Worm (Caenorhabditis elegans) whole organism, L1 larva: ENCODE results near the gene ZC53.1.

Source experiments
- C04F5.9 ChIP-seq: sonication (generic microtip); optimal IDR thresholded peaks from 2 replicates; lab custom pipeline; 2016; ENCODE audit warnings: missing genetic modification characterization, missing compliant biosample characterization
- F16B12.6 ChIP-seq: fragments of 150-350 bp; optimal IDR thresholded peaks from 2 replicates; lab custom pipeline; 2014; ENCODE audit warnings: missing biosample characterization, missing genetic modification characterization
- aly-2 ChIP-seq: fragments of 150-350 bp; optimal IDR thresholded peaks from 2 replicates; lab custom pipeline; 2014; ENCODE audit warnings: missing biosample characterization, missing genetic modification characterization
- ama-1 ChIP-seq: fragments of 150-350 bp; optimal IDR thresholded peaks from 2 replicates; lab custom pipeline; 2014
- blmp-1 ChIP-seq: fragments of 150-350 bp; optimal IDR thresholded peaks from 2 replicates; lab custom pipeline; 2014; ENCODE audit warnings: missing biosample characterization, missing genetic modification characterization
- ceh-88 ChIP-seq: fragments of 200-800 bp; sonication (Bioruptor generic); IDR thresholded peaks from 2 replicates; pipeline ENCODE4 v1.3.6; 2022; ENCODE audit warnings: missing genetic modification characterization, missing compliant biosample characterization
- ceh-90 ChIP-seq: sonication (generic microtip); optimal IDR thresholded peaks from 2 replicates; lab custom pipeline; 2016; ENCODE audit warnings: missing genetic modification characterization, missing compliant biosample characterization
- ces-1 ChIP-seq: fragments of 150-350 bp; optimal IDR thresholded peaks from 2 replicates; lab custom pipeline; 2014; ENCODE audit warnings: missing biosample characterization, missing genetic modification reagents, missing genetic modification characterization
- dsc-1 ChIP-seq: sonication (generic microtip); optimal IDR thresholded peaks from 2 replicates; lab custom pipeline; 2016; ENCODE audit warnings: mild to moderate bottlenecking, missing genetic modification characterization, missing compliant biosample characterization
- egl-27 ChIP-seq, 2 experiments: fragments of 150-350 bp in 1 of 2; sonication (generic microtip); optimal IDR thresholded peaks; 3 replicates each; lab custom pipeline; 2017 to 2018; ENCODE audit warnings: missing biosample characterization in 2 of 2, missing genetic modification characterization in 2 of 2, missing genetic modification reagents in 2 of 2
- fos-1 ChIP-seq: fragments of 150-350 bp; optimal IDR thresholded peaks from 2 replicates; lab custom pipeline; 2014; ENCODE audit warnings: missing biosample characterization, missing genetic modification characterization
- hpl-2 ChIP-seq: fragments of 150-350 bp; optimal IDR thresholded peaks from 2 replicates; lab custom pipeline; 2014; ENCODE audit warnings: missing biosample characterization, missing genetic modification reagents, missing genetic modification characterization
- isw-1 ChIP-seq: fragments of 200-800 bp; sonication (Bioruptor generic); IDR thresholded peaks from 2 replicates; pipeline ENCODE4 v1.3.6; 2022; ENCODE audit warnings: missing genetic modification characterization, missing compliant biosample characterization
- jun-1 ChIP-seq: fragments of 150-350 bp; optimal IDR thresholded peaks from 2 replicates; lab custom pipeline; 2014; ENCODE audit warnings: missing biosample characterization, missing genetic modification reagents, missing genetic modification characterization
- lin-13 ChIP-seq: fragments of 150-350 bp; optimal IDR thresholded peaks from 2 replicates; lab custom pipeline; 2014; ENCODE audit warnings: missing biosample characterization, missing genetic modification reagents, missing genetic modification characterization
- lin-15B ChIP-seq: fragments of 150-350 bp; sonication (generic microtip); optimal IDR thresholded peaks from 3 replicates; lab custom pipeline; 2014; ENCODE audit warnings: missing biosample characterization, missing genetic modification characterization
- lin-35 ChIP-seq, 2 experiments: fragments of 150-350 bp; optimal IDR thresholded peaks; 2 replicates each; lab custom pipeline; 2014; ENCODE audit warnings: missing biosample characterization in 2 of 2, missing genetic modification characterization in 2 of 2, missing genetic modification reagents in 2 of 2
- lin-39 ChIP-seq: fragments of 150-350 bp; optimal IDR thresholded peaks from 2 replicates; lab custom pipeline; 2014; ENCODE audit warnings: missing biosample characterization, missing genetic modification reagents, missing genetic modification characterization
- lir-3 ChIP-seq: sonication (generic microtip); optimal IDR thresholded peaks from 2 replicates; lab custom pipeline; 2016; ENCODE audit warnings: mild to moderate bottlenecking, missing genetic modification characterization, moderate library complexity, missing compliant biosample characterization; ENCODE audit not compliant: poor library complexity
- mab-9 ChIP-seq: fragments of 200-800 bp; sonication (Bioruptor generic); IDR thresholded peaks from 2 replicates; pipeline ENCODE4 v1.3.6; 2022; ENCODE audit warnings: missing genetic modification reagents, missing genetic modification characterization, missing compliant biosample characterization
- mdl-1 ChIP-seq, 2 experiments: fragments of 150-350 bp; optimal IDR thresholded peaks; 2 replicates each; lab custom pipeline; 2014 to 2017; ENCODE audit warnings: missing biosample characterization in 2 of 2, missing genetic modification characterization in 2 of 2, inconsistent platforms in 1 of 2
- mef-2 ChIP-seq: fragments of 150-350 bp; optimal IDR thresholded peaks from 2 replicates; lab custom pipeline; 2014; ENCODE audit warnings: missing biosample characterization, missing genetic modification characterization
- mep-1 ChIP-seq: fragments of 150-350 bp; optimal IDR thresholded peaks from 2 replicates; lab custom pipeline; 2014; ENCODE audit warnings: missing biosample characterization, missing genetic modification characterization
- nhr-12 ChIP-seq: sonication (generic microtip); optimal IDR thresholded peaks from 2 replicates; lab custom pipeline; 2017; ENCODE audit warnings: missing biosample characterization, missing genetic modification characterization
- nhr-19 ChIP-seq: fragments of 200-800 bp; sonication (Bioruptor generic); conservative IDR thresholded peaks from 2 replicates; pipeline ENCODE4 v1.3.6; 2022; ENCODE audit warnings: missing genetic modification characterization, missing compliant biosample characterization
- nhr-20 ChIP-seq: sonication (generic microtip); optimal IDR thresholded peaks from 2 replicates; lab custom pipeline; 2016; ENCODE audit warnings: mild to moderate bottlenecking, missing genetic modification characterization, missing compliant biosample characterization
- nhr-71 ChIP-seq: sonication (generic microtip); optimal IDR thresholded peaks from 2 replicates; lab custom pipeline; 2016; ENCODE audit warnings: mild to moderate bottlenecking, missing genetic modification characterization, moderate library complexity, missing compliant biosample characterization
- nhr-77 ChIP-seq: fragments of 150-350 bp; optimal IDR thresholded peaks from 2 replicates; lab custom pipeline; 2014; ENCODE audit warnings: missing biosample characterization, missing genetic modification characterization
- nhr-84 ChIP-seq: sonication (generic microtip); optimal IDR thresholded peaks from 2 replicates; lab custom pipeline; 2017; ENCODE audit warnings: missing biosample characterization, missing genetic modification characterization
- nhr-85 ChIP-seq: sonication (generic microtip); peaks from one replicate; lab custom pipeline; 2016; ENCODE audit warnings: missing genetic modification characterization, inconsistent platforms, missing compliant biosample characterization
- nhr-90 ChIP-seq: sonication (generic microtip); optimal IDR thresholded peaks from 2 replicates; lab custom pipeline; 2016; ENCODE audit warnings: mild to moderate bottlenecking, missing genetic modification characterization, missing compliant biosample characterization; ENCODE audit not compliant: poor library complexity
- pqm-1 ChIP-seq: sonication (generic microtip); optimal IDR thresholded peaks from 3 replicates; lab custom pipeline; 2017; ENCODE audit warnings: missing biosample characterization, missing genetic modification characterization
- skn-1 ChIP-seq: fragments of 150-350 bp; optimal IDR thresholded peaks from 2 replicates; lab custom pipeline; 2014; ENCODE audit warnings: missing biosample characterization, missing genetic modification characterization
- snpc-4 ChIP-seq: fragments of 150-350 bp; optimal IDR thresholded peaks from 2 replicates; lab custom pipeline; 2014; ENCODE audit warnings: missing biosample characterization, missing genetic modification characterization
- sox-4 ChIP-seq: sonication (generic microtip); optimal IDR thresholded peaks from 2 replicates; lab custom pipeline; 2016; ENCODE audit warnings: missing genetic modification characterization, missing compliant biosample characterization
- sptf-1 ChIP-seq: fragments of 150-350 bp; optimal IDR thresholded peaks from 2 replicates; lab custom pipeline; 2014; ENCODE audit warnings: missing biosample characterization, missing genetic modification characterization
- sup-37 ChIP-seq: fragments of 200-800 bp; sonication (Bioruptor generic); optimal IDR thresholded peaks from 2 replicates; lab custom pipeline; 2018; ENCODE audit warnings: mild to moderate bottlenecking, missing genetic modification characterization, missing compliant biosample characterization
- swsn-7 ChIP-seq: sonication (generic microtip); optimal IDR thresholded peaks from 2 replicates; lab custom pipeline; 2016; ENCODE audit warnings: missing genetic modification characterization, missing compliant biosample characterization
- tlp-1 ChIP-seq: fragments of 150-350 bp; optimal IDR thresholded peaks from 2 replicates; lab custom pipeline; 2014; ENCODE audit warnings: missing biosample characterization, missing genetic modification characterization
- unc-130 ChIP-seq: fragments of 150-350 bp; optimal IDR thresholded peaks from 2 replicates; lab custom pipeline; 2017; ENCODE audit warnings: missing biosample characterization, missing genetic modification characterization, inconsistent platforms
- unc-62 ChIP-seq: fragments of 150-350 bp; optimal IDR thresholded peaks from 2 replicates; lab custom pipeline; 2014; ENCODE audit warnings: missing biosample characterization, missing genetic modification reagents, missing genetic modification characterization
- zip-4 ChIP-seq: fragments of 200-800 bp; sonication (Bioruptor generic); optimal IDR thresholded peaks from 2 replicates; lab custom pipeline; 2018; ENCODE audit warnings: mild to moderate bottlenecking, missing genetic modification characterization, moderate library complexity, missing compliant biosample characterization
- ztf-4 ChIP-seq: fragments of 150-350 bp; optimal IDR thresholded peaks from 2 replicates; lab custom pipeline; 2014; ENCODE audit warnings: missing biosample characterization, missing genetic modification characterization

Gene ZC53.1

DNA sequence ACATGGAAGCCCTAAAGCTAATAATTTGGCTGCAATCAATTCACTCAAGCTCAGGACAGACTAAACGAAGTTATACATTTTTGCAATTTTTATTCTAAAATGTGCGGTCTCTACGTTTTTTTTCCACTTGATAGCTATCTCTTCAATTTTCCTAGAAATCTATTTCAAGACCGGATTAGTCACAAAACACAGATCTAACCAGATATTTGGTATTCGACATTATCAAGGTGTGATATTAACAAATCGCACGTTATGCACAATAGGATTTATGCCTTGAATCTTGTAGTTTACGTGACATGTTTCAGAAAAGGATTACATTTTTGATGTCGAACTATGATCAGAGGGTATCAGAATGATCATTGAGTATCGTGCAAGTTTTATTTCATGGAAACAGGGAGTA lies 11.7 kb downstream of the ZC53.1 start (continued):
- TF ChIP-seq nhr-90 (tag; lab: Kevin White, UChicago) (no peak), dsc-1 (tag; lab: Kevin White, UChicago) (peak; percentile 88), zip-4 (GFP tag; lab: Kevin White, UChicago) (no peak), jun-1 (tag; lab: Kevin White, UChicago) (no peak), pqm-1 (no peak)

DNA sequence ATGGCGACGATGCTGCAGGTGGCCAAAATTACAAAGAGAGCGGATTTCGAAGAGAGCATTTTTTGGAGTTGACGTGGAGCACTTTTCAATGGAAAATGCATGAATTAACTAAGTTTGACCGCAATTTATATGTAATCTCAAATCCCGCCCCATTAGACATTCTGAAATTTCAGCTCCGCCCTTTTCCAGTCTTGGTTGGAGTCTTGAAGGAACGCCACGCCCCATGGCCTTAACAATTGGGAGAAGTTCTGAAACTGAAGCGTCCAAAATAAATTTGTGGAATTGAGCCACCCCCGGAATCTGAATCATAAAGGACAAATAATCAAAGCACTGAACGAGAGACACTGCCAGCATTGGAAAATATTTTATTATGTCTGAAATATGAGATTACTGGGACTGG lies 15.9 kb downstream of the ZC53.1 start, which contains the start of gene B0294.1:
Gene B0294.1, minus strand, starts transcription at position 101 of the 400 bp plus-strand sequence.
- TF ChIP-seq dsc-1 (tag; lab: Kevin White, UChicago) (peak; percentile 31), jun-1 (tag; lab: Kevin White, UChicago) (no peak)

DNA sequence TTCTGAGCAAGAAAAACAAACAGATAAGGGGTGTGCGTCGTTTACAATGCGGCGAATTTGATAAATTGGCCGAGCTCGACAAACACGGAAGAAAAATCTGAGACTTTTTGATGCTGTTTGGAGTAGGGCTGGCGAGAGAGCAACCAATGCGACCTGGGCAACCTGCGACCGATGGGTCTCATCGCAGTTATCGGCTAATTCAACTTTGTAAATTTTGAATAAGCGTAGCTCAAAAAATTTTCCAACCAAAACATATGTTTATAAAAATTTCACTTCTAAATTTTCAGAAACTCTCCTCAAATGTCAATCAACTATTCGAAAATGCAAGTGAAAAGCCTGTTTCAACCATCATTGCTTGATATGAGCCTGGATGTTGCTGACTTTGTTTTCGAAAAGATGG lies 21.3 kb downstream of the ZC53.1 start, which contains the start of gene B0294.3:
Gene B0294.3, plus strand, starts transcription at position 301 of the 400 bp plus-strand sequence.
- no peak for TF ChIP-seq lin-39 (tag; lab: Kevin White, UChicago)
- no peak for TF ChIP-seq sox-4
- no peak for TF ChIP-seq nhr-90 (tag; lab: Kevin White, UChicago)
- no peak for TF ChIP-seq mep-1
- TF ChIP-seq C04F5.9 (tag; lab: Kevin White, UChicago), result no peak
- TF ChIP-seq mdl-1 (tag; optimal IDR thresholded peaks at IDR 0.05; lab: Kevin White, UChicago), result no peak
- no peak for TF ChIP-seq nhr-19 (GFP tag; lab: Robert Waterston, UW)
- no peak for TF ChIP-seq zip-4 (GFP tag; lab: Kevin White, UChicago)
- TF ChIP-seq tlp-1, result no peak
- no peak for TF ChIP-seq blmp-1 (tag; lab: Kevin White, UChicago)

DNA sequence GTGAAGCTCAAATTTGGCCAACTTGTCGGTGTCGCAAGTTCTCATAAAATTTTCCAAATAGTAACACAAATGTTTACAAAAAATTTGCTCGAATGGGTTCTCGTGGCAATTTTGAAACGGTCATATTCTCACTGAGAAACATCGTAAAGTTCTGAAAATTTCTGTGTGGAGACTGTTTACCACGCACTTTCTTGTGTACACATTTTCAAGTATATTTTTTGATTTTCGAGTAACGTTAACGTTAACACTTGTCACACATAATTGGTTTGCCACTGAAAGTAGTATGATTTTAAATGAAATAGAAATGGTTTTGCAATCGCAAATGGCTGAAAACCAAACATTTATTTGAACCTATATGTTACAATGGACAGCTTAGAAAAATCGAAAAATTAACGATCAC lies 22.3 kb downstream of the ZC53.1 start:
- TF ChIP-seq isw-1 (GFP tag; lab: Robert Waterston, UW), result no peak
- TF ChIP-seq unc-130 (tag; lab: Kevin White, UChicago), result no peak
- no peak for TF ChIP-seq sup-37 (GFP tag; lab: Kevin White, UChicago)
- TF ChIP-seq tlp-1, result no peak
- TF ChIP-seq ceh-88 (GFP tag; lab: Robert Waterston, UW), result no peak
- TF ChIP-seq nhr-85, result no peak

DNA sequence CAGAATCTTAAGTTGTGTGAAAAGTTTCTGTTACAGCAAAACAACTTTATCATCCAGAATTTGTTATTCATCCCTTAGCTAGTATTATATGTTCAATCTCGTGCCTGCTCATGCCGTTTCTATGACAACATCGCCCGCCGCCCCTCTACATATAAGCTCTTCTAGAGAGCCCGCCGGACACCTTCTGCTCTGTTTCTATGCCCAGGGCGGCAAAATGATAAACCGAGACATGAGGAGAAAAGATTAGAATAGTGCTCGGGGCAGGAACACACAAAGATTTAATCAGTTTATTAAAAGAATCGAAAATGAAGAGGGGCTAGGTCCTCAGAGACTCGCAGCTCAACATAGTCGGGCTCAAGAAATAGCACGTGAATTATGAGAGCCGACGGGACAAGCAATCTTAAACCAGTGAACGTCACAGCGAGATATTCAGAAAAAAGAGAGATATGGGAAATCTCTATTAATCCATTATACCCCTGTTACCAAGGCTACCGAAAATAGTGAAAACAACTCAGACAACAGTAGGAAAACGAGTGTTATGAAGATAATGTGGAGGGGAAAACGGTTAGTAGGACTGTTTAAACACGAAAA lies 24.6 kb downstream of the ZC53.1 start:
- TF ChIP-seq nhr-77 (tag; lab: Kevin White, UChicago) (peak; percentile 22), nhr-19 (GFP tag; lab: Robert Waterston, UW) (peak; percentile 71), fos-1 (tag; lab: Kevin White, UChicago) (peak; percentile 68), lin-13 (GFP tag; lab: Kevin White, UChicago) (no peak), mef-2 (no peak), skn-1 (peak; percentile 81), ceh-90 (no peak), lin-35 (GFP tag; optimal IDR thresholded peaks at IDR 0.05; lab: Kevin White, UChicago) (peak in 1 of 2 experiments; percentile 37), nhr-85 (no peak), hpl-2 (no peak), swsn-7 (tag; lab: Kevin White, UChicago) (peak; percentile 68), F16B12.6 (no peak), nhr-20 (tag; lab: Kevin White, UChicago) (peak; percentile 49), unc-130 (tag; lab: Kevin White, UChicago) (peak; percentile 30), lin-15B (tag; lab: Kevin White, UChicago) (no peak), unc-62 (GFP tag; lab: Kevin White, UChicago) (no peak), egl-27 (tag; optimal IDR thresholded peaks at IDR 0.05; lab: Kevin White, UChicago) (no peak), nhr-12 (tag; lab: Kevin White, UChicago) (no peak), tlp-1 (no peak), isw-1 (GFP tag; lab: Robert Waterston, UW) (0 out of 2 replicates have a peak, but pooled peaks have one; percentile 35), nhr-90 (tag; lab: Kevin White, UChicago) (peak; percentile 51), nhr-71 (tag; lab: Kevin White, UChicago) (peak; percentile 64), mep-1 (peak; percentile 45), C04F5.9 (tag; lab: Kevin White, UChicago) (no peak), zip-4 (GFP tag; lab: Kevin White, UChicago) (peak; percentile 47), nhr-84 (tag; lab: Kevin White, UChicago) (no peak), mab-9 (no peak), lin-39 (tag; lab: Kevin White, UChicago) (no peak), ztf-4 (tag; lab: Kevin White, UChicago) (peak; percentile 11), sptf-1 (tag; lab: Kevin White, UChicago) (no peak), ama-1 (no peak), snpc-4 (tag; lab: Kevin White, UChicago) (peak; percentile 12), aly-2 (tag; lab: Kevin White, UChicago) (no peak), ces-1 (GFP tag; lab: Kevin White, UChicago) (no peak), lir-3 (tag; lab: Kevin White, UChicago) (peak; percentile 31)
